Worm (Caenorhabditis elegans) whole organism, L2 larva: ENCODE results near the gene mpz-3.

ENCODE experiments used
- R02D3.7 ChIP-seq: fragments of 150-350 bp; optimal IDR thresholded peaks from 2 replicates; lab custom pipeline; 2014; ENCODE audit warnings: missing biosample characterization, missing genetic modification characterization
- blmp-1 ChIP-seq: sonication (generic microtip); optimal IDR thresholded peaks from 2 replicates; lab custom pipeline; 2017; ENCODE audit warnings: missing genetic modification characterization, mild to moderate bottlenecking, missing compliant biosample characterization, antibody characterized with exemption, moderate library complexity; ENCODE audit not compliant: insufficient read depth
- ceh-82 ChIP-seq: fragments of 150-350 bp; optimal IDR thresholded peaks from 2 replicates; lab custom pipeline; 2014; ENCODE audit warnings: missing biosample characterization, missing genetic modification characterization
- dmd-4 ChIP-seq: sonication (generic microtip); optimal IDR thresholded peaks from 2 replicates; lab custom pipeline; 2017; ENCODE audit warnings: missing biosample characterization, missing genetic modification characterization
- egl-27 ChIP-seq: sonication (generic microtip); optimal IDR thresholded peaks from 3 replicates; lab custom pipeline; 2017; ENCODE audit warnings: missing biosample characterization, missing genetic modification reagents, missing genetic modification characterization
- lin-39 ChIP-seq: fragments of 150-350 bp; optimal IDR thresholded peaks from 2 replicates; lab custom pipeline; 2014; ENCODE audit warnings: missing biosample characterization, missing genetic modification reagents, missing genetic modification characterization
- mbf-1 ChIP-seq: sonication (generic microtip); optimal IDR thresholded peaks from 2 replicates; lab custom pipeline; 2017; ENCODE audit warnings: missing biosample characterization, missing genetic modification characterization
- nhr-237 ChIP-seq: fragments of 150-350 bp; optimal IDR thresholded peaks from 2 replicates; lab custom pipeline; 2014; ENCODE audit warnings: missing biosample characterization, missing genetic modification characterization
- nhr-77 ChIP-seq: fragments of 150-350 bp; optimal IDR thresholded peaks from 2 replicates; lab custom pipeline; 2014; ENCODE audit warnings: missing biosample characterization, missing genetic modification characterization
- sem-4 ChIP-seq: fragments of 150-350 bp; optimal IDR thresholded peaks from 2 replicates; lab custom pipeline; 2014; ENCODE audit warnings: missing biosample characterization, missing genetic modification reagents, missing genetic modification characterization
- unc-39 ChIP-seq: fragments of 150-350 bp; optimal IDR thresholded peaks from 2 replicates; lab custom pipeline; 2014; ENCODE audit warnings: missing biosample characterization, missing genetic modification characterization
- zag-1 ChIP-seq: fragments of 150-350 bp; optimal IDR thresholded peaks from 2 replicates; lab custom pipeline; 2014; ENCODE audit warnings: missing biosample characterization, missing genetic modification characterization

DNA sequence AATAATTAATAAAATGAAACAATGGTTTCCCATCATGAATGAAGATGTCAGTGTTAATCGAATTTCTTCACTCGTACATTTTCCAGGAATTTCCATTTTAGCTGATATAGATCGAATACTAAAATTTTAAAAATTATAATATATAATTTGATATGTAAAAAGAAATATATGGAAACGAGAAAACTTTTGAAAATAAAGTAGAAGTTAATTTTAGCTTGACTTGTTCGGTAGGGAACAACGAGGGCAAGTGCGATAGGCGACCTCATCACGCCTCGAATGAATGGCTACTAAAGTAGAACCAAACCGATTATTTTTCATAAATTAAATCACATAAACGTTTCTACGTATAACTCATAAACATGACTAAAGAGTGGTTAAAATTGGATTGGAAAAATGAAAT is 13.2 kb upstream of the mpz-3 start, which contains the start of gene sra-31:
- TF ChIP-seq sem-4 (tag; lab: Kevin White, UChicago), result no peak
- TF ChIP-seq nhr-237 (tag; lab: Kevin White, UChicago), result no peak
- TF ChIP-seq unc-39 (tag; lab: Kevin White, UChicago), result no peak
- no peak for TF ChIP-seq blmp-1 (tag; lab: Kevin White, UChicago)
- TF ChIP-seq mbf-1 (tag; lab: Kevin White, UChicago), result no peak
- no peak for TF ChIP-seq zag-1 (tag; lab: Kevin White, UChicago)
- TF ChIP-seq egl-27 (tag; lab: Kevin White, UChicago), result no peak
- no peak for TF ChIP-seq ceh-82 (tag; lab: Kevin White, UChicago)
- TF ChIP-seq dmd-4 (tag; lab: Kevin White, UChicago), result no peak
- TF ChIP-seq nhr-77 (tag; lab: Kevin White, UChicago), result no peak
- no peak for TF ChIP-seq R02D3.7 (tag; lab: Kevin White, UChicago)
- no peak for TF ChIP-seq lin-39 (tag; lab: Kevin White, UChicago)
